Worm (Caenorhabditis elegans) whole organism, L4 larva: ENCODE data around the gene glb-13.

Source experiments
- F26F4.8 ChIP-seq: fragments of 200-800 bp; sonication (Bioruptor generic); conservative IDR thresholded peaks from 2 replicates; pipeline ENCODE4 v1.3.6; 2022; ENCODE audit warnings: missing genetic modification characterization, missing compliant biosample characterization
- F44E2.7 ChIP-seq: fragments of 200-800 bp; sonication (Bioruptor generic); IDR thresholded peaks from 2 replicates; pipeline ENCODE4 v2.1.2; 2022; ENCODE audit warnings: missing genetic modification characterization, missing compliant biosample characterization
- T20F7.1 ChIP-seq: fragments of 200-800 bp; sonication (Bioruptor generic); optimal IDR thresholded peaks from 2 replicates; lab custom pipeline; 2018; ENCODE audit warnings: mild to moderate bottlenecking, missing genetic modification characterization, missing compliant biosample characterization
- T26A8.4 ChIP-seq: fragments of 200-800 bp; sonication (Bioruptor generic); IDR thresholded peaks from 2 replicates; pipeline ENCODE4 v1.3.6; 2022; ENCODE audit warnings: missing genetic modification characterization, missing compliant biosample characterization
- Y105C5A.15 ChIP-seq: fragments of 200-800 bp; sonication (Bioruptor generic); IDR thresholded peaks from 2 replicates; pipeline ENCODE4 v1.3.6; 2022; ENCODE audit warnings: missing genetic modification characterization, missing compliant biosample characterization
- Y48G9A.11 ChIP-seq: fragments of 200-800 bp; sonication (Bioruptor generic); IDR thresholded peaks from 2 replicates; pipeline ENCODE4 v1.3.6; 2022; ENCODE audit warnings: missing genetic modification reagents, missing genetic modification characterization, missing compliant biosample characterization
- Y75B8A.6 ChIP-seq: fragments of 200-800 bp; sonication (Bioruptor generic); IDR thresholded peaks from 2 replicates; pipeline ENCODE4 v1.3.6; 2022; ENCODE audit warnings: missing genetic modification reagents, missing genetic modification characterization, missing compliant biosample characterization
- aha-1 ChIP-seq: fragments of 150-350 bp; peaks from one replicate; lab custom pipeline; 2014; ENCODE audit warnings: missing biosample characterization, missing genetic modification characterization
- ceh-32 ChIP-seq: sonication (generic microtip); optimal IDR thresholded peaks from 2 replicates; lab custom pipeline; 2016; ENCODE audit warnings: mild to moderate bottlenecking, missing genetic modification characterization, missing compliant biosample characterization; ENCODE audit not compliant: poor library complexity
- ceh-44 ChIP-seq: fragments of 200-800 bp; sonication (Bioruptor generic); IDR thresholded peaks from 2 replicates; pipeline ENCODE4 v1.3.6; 2022; ENCODE audit warnings: missing genetic modification reagents, missing genetic modification characterization, missing compliant biosample characterization
- daf-16 ChIP-seq, 3 experiments: sonication (generic microtip); optimal IDR thresholded peaks; 2 replicates each; lab custom pipeline; 2016 to 2017; ENCODE audit warnings: missing genetic modification characterization in 3 of 3, missing genetic modification reagents in 3 of 3, mild to moderate bottlenecking in 2 of 3, missing compliant biosample characterization in 2 of 3, missing biosample characterization in 1 of 3, moderate library complexity in 1 of 3
- daf-19 ChIP-seq: fragments of 200-800 bp; sonication (Bioruptor generic); conservative IDR thresholded peaks from 2 replicates; pipeline ENCODE4 v1.3.6; 2022; ENCODE audit warnings: missing genetic modification characterization, missing compliant biosample characterization
- duxl-1 ChIP-seq: sonication (generic microtip); optimal IDR thresholded peaks from 2 replicates; lab custom pipeline; 2016; ENCODE audit warnings: mild to moderate bottlenecking, missing genetic modification characterization, moderate library complexity, missing compliant biosample characterization; ENCODE audit not compliant: poor library complexity
- dve-1 ChIP-seq: sonication (generic microtip); optimal IDR thresholded peaks from 2 replicates; lab custom pipeline; 2017; ENCODE audit warnings: antibody characterized with exemption, mild to moderate bottlenecking, missing genetic modification characterization, missing compliant biosample characterization; ENCODE audit not compliant: insufficient read depth
- gei-8 ChIP-seq: fragments of 200-800 bp; sonication (Bioruptor generic); optimal IDR thresholded peaks from 2 replicates; lab custom pipeline; 2018; ENCODE audit warnings: mild to moderate bottlenecking, missing genetic modification characterization, missing compliant biosample characterization
- hmg-1.1 ChIP-seq: fragments of 200-800 bp; sonication (Bioruptor generic); IDR thresholded peaks from 2 replicates; pipeline ENCODE4 v1.3.6; 2022; ENCODE audit warnings: missing genetic modification reagents, missing genetic modification characterization, missing compliant biosample characterization
- jun-1 ChIP-seq: fragments of 150-350 bp; optimal IDR thresholded peaks from 2 replicates; lab custom pipeline; 2014; ENCODE audit warnings: missing biosample characterization, missing genetic modification reagents, missing genetic modification characterization
- lim-7 ChIP-seq: fragments of 200-800 bp; sonication (Bioruptor generic); IDR thresholded peaks from 2 replicates; pipeline ENCODE4 v1.3.6; 2022; ENCODE audit warnings: missing genetic modification characterization, missing compliant biosample characterization
- lin-13 ChIP-seq: fragments of 150-350 bp; optimal IDR thresholded peaks from 2 replicates; lab custom pipeline; 2014; ENCODE audit warnings: missing biosample characterization, missing genetic modification reagents, missing genetic modification characterization
- lin-29 ChIP-seq: fragments of 200-800 bp; sonication (Bioruptor generic); IDR thresholded peaks from 2 replicates; pipeline ENCODE4 v1.3.6; 2022; ENCODE audit warnings: missing genetic modification reagents, missing genetic modification characterization, missing compliant biosample characterization
- lsy-2 ChIP-seq, 2 experiments: fragments of 150-350 bp in 1 of 2; sonication (generic microtip) in 1 of 2; optimal IDR thresholded peaks; 2 replicates each; lab custom pipeline; 2014 to 2017; ENCODE audit warnings: missing biosample characterization in 2 of 2, missing genetic modification characterization in 2 of 2
- mdl-1 ChIP-seq, 2 experiments: fragments of 150-350 bp in 1 of 2; sonication (generic microtip) in 1 of 2; optimal IDR thresholded peaks; 2 replicates each; lab custom pipeline; 2014 to 2017; ENCODE audit warnings: missing biosample characterization in 2 of 2, missing genetic modification characterization in 2 of 2
- mes-2 ChIP-seq: sonication (generic microtip); optimal IDR thresholded peaks from 2 replicates; lab custom pipeline; 2016; ENCODE audit warnings: missing genotype, mild to moderate bottlenecking, missing genetic modification characterization, missing compliant biosample characterization; ENCODE audit not compliant: poor library complexity, severe bottlenecking
- mxl-2 ChIP-seq: fragments of 200-800 bp; sonication (Bioruptor generic); conservative IDR thresholded peaks from 2 replicates; pipeline ENCODE4 v1.3.6; 2022; ENCODE audit warnings: missing genetic modification reagents, missing genetic modification characterization, missing compliant biosample characterization
- nhr-11 ChIP-seq: fragments of 150-350 bp; optimal IDR thresholded peaks from 2 replicates; lab custom pipeline; 2014; ENCODE audit warnings: missing biosample characterization, missing genetic modification characterization
- nhr-237 ChIP-seq: sonication (generic microtip); optimal IDR thresholded peaks from 2 replicates; lab custom pipeline; 2017; ENCODE audit warnings: missing biosample characterization, missing genetic modification characterization
- nhr-48 ChIP-seq: sonication (generic microtip); optimal IDR thresholded peaks from 2 replicates; lab custom pipeline; 2016; ENCODE audit warnings: mild to moderate bottlenecking, missing genetic modification characterization, missing compliant biosample characterization
- nhr-6 ChIP-seq: fragments of 150-350 bp; optimal IDR thresholded peaks from 2 replicates; lab custom pipeline; 2014; ENCODE audit warnings: missing biosample characterization, missing genetic modification characterization
- nhr-76 ChIP-seq: fragments of 150-350 bp; optimal IDR thresholded peaks from 2 replicates; lab custom pipeline; 2014; ENCODE audit warnings: missing biosample characterization, missing genetic modification characterization
- pha-4 ChIP-seq, 2 experiments: fragments of 150-350 bp in 1 of 2; fragments of 200-800 bp in 1 of 2; sonication (Bioruptor generic) in 1 of 2; IDR thresholded peaks in 1 of 2; optimal IDR thresholded peaks in 1 of 2; 2 replicates each; pipeline versions ENCODE4 v1.3.6 to Lab custom; 2014 to 2022; ENCODE audit warnings: missing genetic modification characterization in 2 of 2, missing genetic modification reagents in 2 of 2, missing biosample characterization in 1 of 2, missing compliant biosample characterization in 1 of 2
- pqm-1 ChIP-seq: sonication (generic microtip); optimal IDR thresholded peaks from 2 replicates; lab custom pipeline; 2017; ENCODE audit warnings: missing biosample characterization, missing genetic modification characterization
- skn-1 ChIP-seq: fragments of 150-350 bp; optimal IDR thresholded peaks from 2 replicates; lab custom pipeline; 2014; ENCODE audit warnings: missing biosample characterization, missing genetic modification characterization
- snpc-1.2 ChIP-seq: fragments of 200-800 bp; sonication (Bioruptor generic); IDR thresholded peaks from 2 replicates; pipeline ENCODE4 v1.3.6; 2022; ENCODE audit warnings: missing genetic modification reagents, missing genetic modification characterization, missing compliant biosample characterization
- snpc-4 ChIP-seq: fragments of 150-350 bp; optimal IDR thresholded peaks from 2 replicates; lab custom pipeline; 2014; ENCODE audit warnings: missing biosample characterization, missing genetic modification characterization
- spr-1 ChIP-seq: sonication (generic microtip); optimal IDR thresholded peaks from 2 replicates; lab custom pipeline; 2016; ENCODE audit warnings: mild to moderate bottlenecking, missing genetic modification characterization, missing compliant biosample characterization
- vab-7 ChIP-seq: fragments of 200-800 bp; sonication (Bioruptor generic); IDR thresholded peaks from 2 replicates; pipeline ENCODE4 v1.3.6; 2022; ENCODE audit warnings: missing genetic modification reagents, missing genetic modification characterization, missing compliant biosample characterization
- zfp-3 ChIP-seq: fragments of 200-800 bp; sonication (Bioruptor generic); conservative IDR thresholded peaks from 2 replicates; pipeline ENCODE4 v1.3.6; 2022; ENCODE audit warnings: missing genetic modification reagents, missing genetic modification characterization, missing compliant biosample characterization
- zip-11 ChIP-seq: fragments of 200-800 bp; sonication (Bioruptor generic); IDR thresholded peaks from 2 replicates; pipeline ENCODE4 v1.3.6; 2022; ENCODE audit warnings: missing genetic modification characterization, missing compliant biosample characterization
- ztf-7 ChIP-seq: fragments of 150-350 bp; optimal IDR thresholded peaks from 2 replicates; lab custom pipeline; 2014; ENCODE audit warnings: missing biosample characterization, missing genetic modification characterization

Gene glb-13

DNA sequence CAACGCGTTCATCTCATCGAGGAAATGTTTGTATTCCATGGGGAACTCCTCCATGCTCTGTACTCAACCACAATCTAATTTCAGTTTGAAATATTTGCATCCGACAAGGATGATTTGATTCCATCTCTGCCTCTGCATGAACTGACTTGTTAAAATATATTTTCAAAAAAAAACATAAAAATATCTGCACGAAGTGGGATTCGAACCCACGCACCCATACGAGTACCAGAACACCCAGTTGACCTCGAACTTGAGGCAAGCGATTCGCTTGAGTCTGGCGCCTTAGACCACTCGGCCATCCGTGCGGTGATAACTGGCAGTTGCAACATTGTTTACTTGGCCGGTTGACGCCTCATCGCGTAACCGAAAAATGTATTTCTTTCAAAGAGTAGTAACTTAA, 30.4 kb downstream of the glb-13 start (continued):
- TF ChIP-seq Y48G9A.11 (GFP tag; lab: Robert Waterston, UW), result peak; percentile 67
- peak; percentile 92 for TF ChIP-seq aha-1
- no peak for TF ChIP-seq T20F7.1
- TF ChIP-seq hmg-1.1 (GFP tag; lab: Robert Waterston, UW), result peak; percentile 78
- TF ChIP-seq ceh-32 (tag; lab: Kevin White, UChicago), result no peak
- no peak for TF ChIP-seq skn-1 (tag; lab: Kevin White, UChicago)
- TF ChIP-seq lin-13 (GFP tag; lab: Kevin White, UChicago), result peak; percentile 14
- peak; percentile 28 for TF ChIP-seq ztf-7 (tag; lab: Kevin White, UChicago)
- peak; percentile 88 for TF ChIP-seq vab-7 (GFP tag; lab: Robert Waterston, UW)
- TF ChIP-seq pha-4 (GFP tag; IDR thresholded peaks at IDR 0.05; lab: Robert Waterston, UW), result peak; percentile 69; the same call in 1 of the 2 replicates
- TF ChIP-seq pha-4 (tag; optimal IDR thresholded peaks at IDR 0.05; lab: Kevin White, UChicago), result no peak
- 0 out of 2 replicates have a peak, but pooled peaks have one; percentile 53 for TF ChIP-seq zfp-3 (GFP tag; lab: Robert Waterston, UW)
- TF ChIP-seq duxl-1 (tag; lab: Kevin White, UChicago), result peak; percentile 53
- TF ChIP-seq T26A8.4 (GFP tag; lab: Robert Waterston, UW), result peak; percentile 50
- no peak for TF ChIP-seq dve-1 (tag; lab: Kevin White, UChicago)
- TF ChIP-seq, all 104 proteins: peak for 35

DNA sequence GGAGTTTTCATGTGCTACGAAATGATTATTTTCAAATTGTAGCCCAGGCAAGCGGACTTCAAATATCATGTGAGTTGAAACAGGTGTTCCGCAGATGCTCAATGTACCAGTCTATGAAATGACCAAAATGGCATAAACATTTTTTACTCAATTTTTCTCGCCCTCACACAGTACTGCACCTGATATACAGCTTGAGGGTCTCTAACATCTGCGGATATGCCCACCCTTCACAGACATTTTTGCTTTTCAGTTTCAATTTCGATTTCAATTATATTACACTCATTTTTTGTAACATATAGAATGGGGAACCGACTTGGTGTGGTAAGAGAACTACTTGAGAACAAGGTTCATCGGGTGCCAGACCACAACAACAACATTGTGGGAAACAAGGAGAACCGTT, 31.5 kb downstream of the glb-13 start, which contains the start of gene F42F12.11:
Gene F42F12.11, plus strand, starts transcription at position 301 of the 400 bp plus-strand sequence.
- TF ChIP-seq nhr-48 (tag; lab: Kevin White, UChicago) (no peak), aha-1 (peak; percentile 10)

DNA sequence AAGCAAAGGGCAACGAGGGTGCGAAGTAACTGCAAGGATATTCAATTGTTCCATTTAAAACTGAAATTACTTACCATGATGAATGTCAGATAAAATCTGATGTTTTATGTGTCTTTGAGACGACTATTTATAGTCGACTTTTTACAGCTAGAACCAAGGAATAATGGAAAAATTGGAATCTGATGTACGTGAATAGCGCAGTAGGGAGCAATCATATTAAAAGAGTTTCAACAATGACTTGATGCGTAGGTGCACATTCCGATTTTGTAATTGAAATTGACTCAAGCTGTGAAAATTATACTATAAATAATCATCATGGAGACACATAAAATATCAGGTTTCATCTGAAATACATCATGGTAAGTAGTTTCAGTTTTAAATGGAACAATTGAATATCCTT, 34.9 kb downstream of the glb-13 start, which contains the start of the genes nspc-9 and nspc-10:
Gene nspc-9, minus strand, starts transcription at position 101 of the 400 bp plus-strand sequence.
Gene nspc-10, plus strand, starts transcription at position 331 of the 400 bp plus-strand sequence.
- no peak for TF ChIP-seq T20F7.1
- no peak for TF ChIP-seq lim-7 (GFP tag; lab: Robert Waterston, UW)

DNA sequence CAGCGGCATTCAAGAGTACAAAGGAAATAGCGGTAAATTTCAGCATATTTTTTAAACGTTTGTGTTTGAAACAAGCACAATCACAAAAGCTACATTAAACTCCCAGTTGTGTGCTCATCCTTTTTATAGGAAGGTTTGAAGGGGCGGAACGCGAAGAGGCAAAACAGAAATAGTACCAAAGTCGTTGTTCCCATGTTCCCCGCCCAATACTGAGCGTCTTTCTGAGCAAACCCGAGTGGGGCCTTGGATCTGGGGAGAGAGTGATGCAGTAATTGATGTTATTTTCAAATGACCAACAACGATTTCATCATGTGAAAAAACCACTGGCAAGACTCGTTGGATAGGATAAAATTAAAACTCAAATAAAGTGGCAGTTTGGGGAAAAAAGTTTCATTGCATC, 36.9 kb downstream of the glb-13 start, which contains the start of gene zig-2:
Gene zig-2, minus strand, starts transcription at position 101 of the 400 bp plus-strand sequence.
- TF ChIP-seq nhr-6 (tag; lab: Kevin White, UChicago) (no peak), mxl-2 (GFP tag; lab: Robert Waterston, UW) (no peak), mes-2 (tag; lab: Kevin White, UChicago) (no peak), F26F4.8 (GFP tag; lab: Robert Waterston, UW) (no peak), duxl-1 (tag; lab: Kevin White, UChicago) (no peak), nhr-11 (tag; lab: Kevin White, UChicago) (no peak), lin-29 (GFP tag; lab: Robert Waterston, UW) (no peak), nhr-76 (tag; lab: Kevin White, UChicago) (no peak), jun-1 (no peak), zip-11 (GFP tag; lab: Robert Waterston, UW) (no peak), F44E2.7 (no peak), pha-4 (GFP tag; IDR thresholded peaks at IDR 0.05; lab: Robert Waterston, UW) (no peak), pha-4 (tag; optimal IDR thresholded peaks at IDR 0.05; lab: Kevin White, UChicago) (no peak), lsy-2 (tag; optimal IDR thresholded peaks at IDR 0.05; lab: Kevin White, UChicago) (no peak), pqm-1 (tag; lab: Kevin White, UChicago) (no peak), gei-8 (GFP tag; lab: Kevin White, UChicago) (no peak), nhr-237 (no peak)

DNA sequence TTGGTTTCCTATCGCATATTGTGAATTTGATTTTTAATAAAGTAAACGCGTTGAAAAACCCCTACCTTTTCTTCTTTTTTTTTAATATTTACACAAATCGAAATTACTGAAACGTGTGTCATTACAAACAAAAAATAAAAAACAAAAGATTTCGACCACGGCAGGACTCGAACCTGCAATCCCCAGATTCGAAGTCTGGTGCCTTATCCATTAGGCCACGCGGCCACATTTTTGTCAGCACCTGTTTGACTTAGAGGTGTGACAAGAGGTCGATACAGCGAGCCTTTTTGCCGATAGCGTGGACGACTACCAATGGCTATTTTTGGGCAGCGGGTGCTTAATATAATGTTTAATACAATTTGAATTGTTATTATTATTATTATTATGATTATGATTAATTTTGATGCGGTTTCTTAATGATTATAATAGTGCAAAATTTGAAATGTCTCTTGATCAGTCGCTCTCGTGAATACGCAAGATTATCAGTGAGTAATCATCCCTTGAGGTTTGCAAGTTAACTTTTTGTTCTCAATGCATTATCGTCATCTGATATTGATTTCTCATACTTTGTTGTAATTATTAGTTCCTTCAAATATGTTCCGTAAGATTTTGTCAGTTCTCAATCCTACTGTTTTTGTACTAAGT, 40.2 kb downstream of the glb-13 start, which contains the start of gene srd-44:
Gene srd-44, plus strand, starts transcription at position 595 of the 645 bp plus-strand sequence.
- TF ChIP-seq daf-16 (GFP tag; optimal IDR thresholded peaks at IDR 0.05; lab: Kevin White, UChicago), result peak; percentile 8 to 30
- TF ChIP-seq daf-16 (tag; optimal IDR thresholded peaks at IDR 0.05; lab: Kevin White, UChicago), result no peak
- TF ChIP-seq spr-1, result peak; percentile 4
- peak; percentile 88 for TF ChIP-seq snpc-1.2
- 0 out of 2 replicates have a peak, but pooled peaks have one; percentile 47 for TF ChIP-seq Y75B8A.6
- TF ChIP-seq daf-19 (GFP tag; lab: Robert Waterston, UW), result peak; percentile 74
- no peak for TF ChIP-seq Y105C5A.15 (GFP tag; lab: Robert Waterston, UW)
- TF ChIP-seq zfp-3 (GFP tag; lab: Robert Waterston, UW), result no peak
- peak; percentile 73; the same call in 1 of the 2 replicates for TF ChIP-seq pha-4 (GFP tag; IDR thresholded peaks at IDR 0.05; lab: Robert Waterston, UW)
- TF ChIP-seq pha-4 (tag; optimal IDR thresholded peaks at IDR 0.05; lab: Kevin White, UChicago), result no peak
- peak; percentile 39 for TF ChIP-seq duxl-1 (tag; lab: Kevin White, UChicago)
- TF ChIP-seq nhr-48 (tag; lab: Kevin White, UChicago), result peak; percentile 43
- TF ChIP-seq snpc-4 (tag; lab: Kevin White, UChicago), result no peak
- TF ChIP-seq ceh-44 (GFP tag; lab: Robert Waterston, UW), result 0 out of 2 replicates have a peak, but pooled peaks have one; percentile 5
- peak in 1 of 2 experiments; percentile 2 for TF ChIP-seq mdl-1 (tag; optimal IDR thresholded peaks at IDR 0.05; lab: Kevin White, UChicago)
